Fruit fly (Drosophila melanogaster): ENCODE data around the gene CG9515.

CG9515 gene

dm6 chr2L:8958046-8958497, 15.0 kb upstream of the CG9515 start (continued):
- peak; percentile 89 for TF ChIP-seq CG1233 (GFP tag; optimal IDR thresholded peaks at IDR 0.05)
- TF ChIP-seq Six4 (GFP tag; optimal IDR thresholded peaks at IDR 0.05), result peak; percentile 93
- TF ChIP-seq tap (tag; optimal IDR thresholded peaks at IDR 0.05), result peak; percentile 87
- peak; percentile 94 for TF ChIP-seq Ets65A (GFP tag)
- TF ChIP-seq CG15011 (GFP tag; optimal IDR thresholded peaks at IDR 0.05), result peak; percentile 83
- no peak for TF ChIP-seq dan (GFP tag; IDR thresholded peaks at IDR 0.05)
- peak; percentile 96 for TF ChIP-seq CG7556 (GFP tag; optimal IDR thresholded peaks at IDR 0.05)
- peak; percentile 91; the same call in 1 of the 2 replicates for TF ChIP-seq CkIIα-i1 (GFP tag; IDR thresholded peaks at IDR 0.05)
- TF ChIP-seq emc (GFP tag; optimal IDR thresholded peaks at IDR 0.05), result peak; percentile 74
- no peak; the same call in none of the 3 replicates for TF ChIP-seq CG11456 (GFP tag; IDR thresholded peaks at IDR 0.05)
- no peak; the same call in 1 of the 2 replicates for TF ChIP-seq unc-4 (GFP tag; IDR thresholded peaks at IDR 0.05; ENCODE audit: partially characterized antibody)
- TF ChIP-seq zen2 (GFP tag; IDR thresholded peaks at IDR 0.05; ENCODE audit: partially characterized antibody), result no peak
- TF ChIP-seq CG33557 (GFP tag; optimal IDR thresholded peaks at IDR 0.05), result peak; percentile 83
- no peak for TF ChIP-seq Tbp (GFP tag; optimal IDR thresholded peaks at IDR 0.05)
- TF ChIP-seq CG8765 (GFP tag; IDR thresholded peaks at IDR 0.05), result peak; percentile 94
- TF ChIP-seq CG15696 (tag; optimal IDR thresholded peaks at IDR 0.05), result peak; percentile 83
- no peak for TF ChIP-seq Doc3 (GFP tag; IDR thresholded peaks at IDR 0.05; ENCODE audit: partially characterized antibody)
- peak; percentile 94 for TF ChIP-seq lab (GFP tag; optimal IDR thresholded peaks at IDR 0.05)
- TF ChIP-seq HHEX (GFP tag; optimal IDR thresholded peaks at IDR 0.05), result peak; percentile 86
- TF ChIP-seq CG3163 (GFP tag; optimal IDR thresholded peaks at IDR 0.05), result peak; percentile 99
- peak; percentile 81 for TF ChIP-seq Dad (GFP tag; optimal IDR thresholded peaks at IDR 0.05)
- TF ChIP-seq MESR4 (GFP tag; optimal IDR thresholded peaks at IDR 0.05), result peak; percentile 42
- peak; percentile 97 for TF ChIP-seq CG8924 (tag; optimal IDR thresholded peaks at IDR 0.05)
- peak; percentile 63 for TF ChIP-seq CG31365 (tag; optimal IDR thresholded peaks at IDR 0.05)
- TF ChIP-seq Ssrp (tag; optimal IDR thresholded peaks at IDR 0.05), result peak; percentile 97
- peak; percentile 94 for TF ChIP-seq gcm (GFP tag; optimal IDR thresholded peaks at IDR 0.05)
- peak; percentile 69; the same call in 1 of the 3 replicates for TF ChIP-seq Optix (GFP tag; IDR thresholded peaks at IDR 0.05)
- TF ChIP-seq CG4707 (GFP tag; optimal IDR thresholded peaks at IDR 0.05), result peak; percentile 85
- peak; percentile 99 for TF ChIP-seq dmrt11E (tag; optimal IDR thresholded peaks at IDR 0.05)
- TF ChIP-seq sc (optimal IDR thresholded peaks at IDR 0.05), result no peak
- TF ChIP-seq sc (GFP tag; optimal IDR thresholded peaks at IDR 0.05), result peak; percentile 88
- peak; percentile 80 for TF ChIP-seq CG31441 (GFP tag; IDR thresholded peaks at IDR 0.05)
- peak; percentile 96 for TF ChIP-seq CG17829 (tag; optimal IDR thresholded peaks at IDR 0.05)
- peak; percentile 93 for TF ChIP-seq fd102C (GFP tag; optimal IDR thresholded peaks at IDR 0.05)
- peak; percentile 66 for TF ChIP-seq da (GFP tag; optimal IDR thresholded peaks at IDR 0.05)
- peak; percentile 93 for TF ChIP-seq tin (GFP tag; optimal IDR thresholded peaks at IDR 0.05)
- peak; percentile 94 for TF ChIP-seq CG11247 (GFP tag; IDR thresholded peaks at IDR 0.05)
- TF ChIP-seq nerfin-2 (GFP tag; IDR thresholded peaks at IDR 0.05; ENCODE audit: partially characterized antibody), result no peak
- peak; percentile 95 for TF ChIP-seq Ravus (GFP tag; IDR thresholded peaks at IDR 0.05)
- peak; percentile 99 for TF ChIP-seq CG13123 (GFP tag; optimal IDR thresholded peaks at IDR 0.05)
- TF ChIP-seq tx (GFP tag; optimal IDR thresholded peaks at IDR 0.05), result peak; percentile 92
- peak; percentile 93 for TF ChIP-seq rib (GFP tag; IDR thresholded peaks at IDR 0.05)
- peak; percentile 56 for TF ChIP-seq D19B (GFP tag; optimal IDR thresholded peaks at IDR 0.05)
- no peak for TF ChIP-seq knrl (GFP tag; IDR thresholded peaks at IDR 0.05; ENCODE audit: partially characterized antibody)
- TF ChIP-seq CG16863 (GFP tag; optimal IDR thresholded peaks at IDR 0.05), result peak; percentile 91
- peak; percentile 88; the same call in 1 of the 2 replicates for TF ChIP-seq Lim3 (GFP tag; IDR thresholded peaks at IDR 0.05)
- TF ChIP-seq Scr (GFP tag; IDR thresholded peaks at IDR 0.05; ENCODE audit: partially characterized antibody), result no peak
- TF ChIP-seq H2.0 (GFP tag; IDR thresholded peaks at IDR 0.05), result peak; percentile 98
- peak; percentile 93 for TF ChIP-seq CoRest (tag; optimal IDR thresholded peaks at IDR 0.05)
- TF ChIP-seq HLH54F (GFP tag; optimal IDR thresholded peaks at IDR 0.05), result peak; percentile 77
